Fruit fly (Drosophila melanogaster) ovary, adult (tissue): ENCODE data around the gene AttD.

Experiments used
- CG17801 ChIP-seq: fragments of 200-800 bp; optimal IDR thresholded peaks from 2 replicates; lab custom pipeline; 2019; ENCODE audit warnings: missing biosample characterization, mild to moderate bottlenecking, missing genetic modification characterization, moderate library complexity; ENCODE audit not compliant: partially characterized antibody

AttD gene

DNA sequence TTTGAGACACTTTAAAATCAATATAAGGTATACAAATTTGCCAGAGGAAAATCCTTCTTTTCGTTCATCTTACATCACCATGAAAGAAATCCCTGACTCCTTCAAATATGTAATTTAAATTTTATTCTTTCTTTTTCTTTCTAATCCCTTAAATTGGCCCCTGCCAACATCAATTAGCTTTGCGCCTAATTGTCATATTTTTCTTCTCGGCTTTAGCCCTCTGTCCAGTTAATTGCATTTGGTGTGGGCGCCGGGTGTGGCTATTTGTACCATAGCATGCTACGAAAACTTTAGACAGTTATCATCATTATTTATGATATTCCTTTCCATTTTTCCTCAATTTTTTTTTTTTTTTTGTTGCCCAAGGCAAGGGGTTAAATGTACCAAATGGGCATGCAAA lies 5.3 kb downstream of the AttD start, which contains the start of gene CG43175:
TSS of gene CG43175 (plus strand) at position 301 of the 400 bp plus-strand sequence.
- no peak for TF ChIP-seq CG17801 (GFP tag; lab: Kevin White, UChicago)

dm6 chr3R:17631176-17631865 lies 6.3 kb downstream of the AttD start:
- TF ChIP-seq CG17801 (GFP tag; lab: Kevin White, UChicago): peak; percentile 75

DNA sequence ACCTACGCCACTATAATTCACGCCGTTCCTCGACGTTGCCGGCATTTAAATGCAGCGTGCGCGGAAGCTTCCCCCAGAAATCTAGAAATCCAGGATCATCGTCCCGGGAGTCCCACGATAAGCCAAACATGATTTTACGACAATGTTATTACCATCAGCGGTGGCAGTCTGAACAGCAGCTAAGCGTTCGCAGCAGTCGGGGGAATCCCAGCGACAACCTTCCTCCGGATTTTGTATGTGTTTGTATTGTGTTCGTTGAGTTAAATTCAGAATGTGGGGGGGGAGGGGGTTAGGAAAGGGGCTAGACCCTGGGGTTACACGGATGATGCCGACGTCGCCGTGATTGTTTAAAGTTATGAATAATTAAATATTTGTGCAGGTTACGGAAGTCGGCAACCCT lies 19.0 kb downstream of the AttD start:
- no peak for TF ChIP-seq CG17801 (GFP tag; lab: Kevin White, UChicago)

DNA sequence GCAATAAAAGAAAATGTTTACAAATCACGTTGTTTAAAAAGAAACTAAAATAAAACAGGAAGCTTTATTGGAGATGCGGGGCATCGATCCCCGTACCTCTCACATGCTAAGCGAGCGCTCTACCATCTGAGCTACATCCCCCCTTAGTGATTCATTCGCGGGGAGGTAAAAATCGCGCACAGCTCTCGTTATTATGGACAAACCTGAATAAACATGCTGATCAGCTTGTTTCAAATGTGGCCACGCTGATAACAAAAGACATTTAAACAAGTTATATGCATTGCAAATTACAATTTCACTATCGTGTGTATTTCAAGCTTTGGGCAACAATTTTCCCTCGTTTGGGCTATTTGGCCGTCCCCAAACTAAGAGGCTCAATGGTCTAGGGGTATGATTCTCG lies 20.2 kb downstream of the AttD start:
- peak; percentile 28 for TF ChIP-seq CG17801 (GFP tag; lab: Kevin White, UChicago)

- TF ChIP-seq CG17801 (GFP tag; lab: Kevin White, UChicago): no peak
These were observed 21.3 kb downstream of the AttD start for dm6 chr3R:17646102-17647050.

DNA sequence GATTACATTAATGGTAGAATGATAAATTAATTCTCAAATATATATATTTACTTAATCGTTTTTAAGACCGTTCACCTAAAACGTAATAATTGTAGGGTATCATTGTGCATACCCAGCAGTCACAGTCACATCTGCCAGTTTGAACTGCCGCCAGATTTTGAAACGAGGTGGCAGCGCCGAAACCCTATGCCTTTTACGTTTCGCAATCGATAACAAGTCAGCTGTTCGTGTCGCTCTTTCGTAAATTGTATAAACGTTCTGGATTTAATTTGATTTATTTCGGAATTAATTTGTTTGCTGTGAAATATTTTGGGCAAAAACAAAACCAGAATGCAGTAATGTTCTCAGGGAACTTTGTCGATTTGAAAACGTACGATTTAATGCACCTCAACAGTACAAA lies 22.4 kb downstream of the AttD start, which contains the start of gene CG14322:
TSS of gene CG14322 (plus strand) at position 236 of the 400 bp plus-strand sequence.
- no peak for TF ChIP-seq CG17801 (GFP tag; lab: Kevin White, UChicago)

- no peak for TF ChIP-seq CG17801 (GFP tag; lab: Kevin White, UChicago)
These were observed 28.8 kb downstream of the AttD start for dm6 chr3R:17653879-17654278.

DNA sequence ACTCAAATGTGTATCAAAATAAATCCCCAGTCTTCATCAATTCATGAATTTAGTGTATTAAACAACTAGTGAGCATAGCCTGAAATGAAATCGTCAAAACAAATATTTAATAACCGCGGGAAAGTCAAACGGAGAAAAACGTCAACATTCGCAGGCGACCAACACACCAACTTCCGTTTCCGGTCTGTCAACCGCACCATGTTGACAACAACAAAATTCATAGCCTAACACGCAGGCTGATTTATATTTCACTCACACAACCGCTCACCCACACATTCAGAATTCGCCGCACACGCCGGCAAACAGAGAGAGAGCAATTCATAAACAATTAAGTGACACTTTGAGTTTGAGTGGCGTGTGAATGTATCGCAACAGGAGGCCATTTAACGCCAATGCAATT lies 30.0 kb downstream of the AttD start:
- TF ChIP-seq CG17801 (GFP tag; lab: Kevin White, UChicago): no peak

DNA sequence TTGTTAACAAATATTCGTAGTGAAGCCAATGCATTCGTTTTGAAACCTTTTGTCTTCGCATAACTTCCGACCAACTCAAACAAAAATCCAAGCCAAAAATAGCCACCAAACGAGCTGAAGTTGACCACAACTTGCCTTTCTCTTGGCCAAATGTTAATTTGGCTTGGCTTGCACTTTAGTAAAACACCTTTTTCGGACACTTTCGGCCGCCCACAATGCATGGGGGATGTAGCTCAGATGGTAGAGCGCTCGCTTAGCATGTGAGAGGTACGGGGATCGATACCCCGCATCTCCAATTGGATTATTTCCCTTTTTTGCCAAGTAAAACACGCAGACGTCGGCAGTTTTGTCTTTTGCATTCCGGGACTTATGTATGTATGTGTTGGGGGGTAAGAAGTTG lies 31.9 kb downstream of the AttD start:
- no peak for TF ChIP-seq CG17801 (GFP tag; lab: Kevin White, UChicago)

DNA sequence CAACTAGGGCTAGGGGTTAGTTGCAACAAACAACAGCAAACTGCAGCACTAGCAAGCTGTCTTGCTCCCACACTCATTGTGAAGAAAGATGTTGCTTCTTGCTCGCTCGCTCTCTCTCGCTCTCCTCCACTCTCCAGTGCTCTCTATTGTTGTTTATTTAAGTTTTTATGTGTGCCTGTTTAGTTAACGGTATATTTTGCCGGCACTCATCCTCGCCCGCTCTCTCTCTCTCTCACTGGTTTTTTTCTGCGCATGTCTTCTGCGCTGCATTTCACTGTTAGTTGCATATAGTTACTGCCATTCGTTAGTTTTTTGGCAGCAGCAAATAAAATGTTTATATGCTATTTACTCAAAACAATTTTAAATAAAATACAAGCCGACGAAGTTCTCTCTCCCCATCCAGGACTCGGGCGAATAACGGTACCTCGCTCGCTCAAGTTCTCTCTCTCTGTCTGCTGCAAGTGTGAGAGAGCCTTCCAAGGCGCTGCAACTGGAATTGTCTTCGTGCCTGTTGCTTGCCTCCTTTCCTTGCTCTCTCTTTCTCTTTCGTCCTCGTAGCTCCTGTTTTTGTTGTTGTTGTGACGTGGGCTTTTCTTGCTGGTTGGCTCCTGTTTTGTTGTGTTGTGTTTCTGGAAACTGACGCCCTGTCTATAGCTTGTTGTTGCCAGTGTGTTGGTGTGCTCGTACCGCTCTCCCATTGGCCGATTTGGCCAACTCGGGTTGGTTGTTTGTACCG lies 41.2 kb downstream of the AttD start:
- no peak for TF ChIP-seq CG17801 (GFP tag; lab: Kevin White, UChicago)

DNA sequence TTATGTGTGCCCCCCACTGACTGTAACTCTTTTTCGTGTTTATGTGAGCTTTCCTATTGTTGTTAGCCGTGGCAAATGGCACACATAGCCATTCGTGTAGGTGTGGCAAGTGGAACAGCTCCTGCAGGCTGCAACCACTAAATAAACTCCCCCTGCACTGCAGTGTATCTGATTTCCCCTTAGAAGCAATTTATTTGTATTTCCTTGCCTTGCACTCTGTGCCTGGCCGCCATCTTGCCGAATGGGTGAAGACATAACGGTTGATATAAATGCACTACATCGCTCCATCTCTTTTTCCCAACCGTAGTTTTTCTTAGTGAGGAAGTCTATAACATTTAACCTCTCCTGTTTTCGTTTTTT lies 41.7 kb downstream of the AttD start:
- TF ChIP-seq CG17801 (GFP tag; lab: Kevin White, UChicago): no peak

DNA sequence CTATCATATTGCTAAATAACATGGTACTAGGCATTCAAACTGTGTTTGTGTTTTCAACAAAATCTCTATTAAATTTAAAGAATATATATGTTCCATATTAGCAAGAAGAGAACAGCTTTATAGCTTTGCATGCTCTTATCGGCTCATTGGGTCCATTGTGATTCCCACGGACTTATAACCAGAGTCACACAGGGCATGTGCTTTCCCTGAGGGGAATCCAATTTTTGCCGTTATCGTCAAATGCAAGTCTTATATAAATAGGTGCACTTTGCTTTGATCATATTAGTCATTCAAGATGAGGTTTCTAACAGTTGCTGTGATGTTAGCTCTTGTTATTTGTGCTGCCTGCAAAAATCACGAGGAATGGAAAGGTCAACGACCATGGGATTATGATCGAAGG lies 42.2 kb downstream of the AttD start, which contains the start of gene CG45045:
TSS of gene CG45045 (plus strand) at position 294 of the 400 bp plus-strand sequence.
- TF ChIP-seq CG17801 (GFP tag; lab: Kevin White, UChicago): no peak

DNA sequence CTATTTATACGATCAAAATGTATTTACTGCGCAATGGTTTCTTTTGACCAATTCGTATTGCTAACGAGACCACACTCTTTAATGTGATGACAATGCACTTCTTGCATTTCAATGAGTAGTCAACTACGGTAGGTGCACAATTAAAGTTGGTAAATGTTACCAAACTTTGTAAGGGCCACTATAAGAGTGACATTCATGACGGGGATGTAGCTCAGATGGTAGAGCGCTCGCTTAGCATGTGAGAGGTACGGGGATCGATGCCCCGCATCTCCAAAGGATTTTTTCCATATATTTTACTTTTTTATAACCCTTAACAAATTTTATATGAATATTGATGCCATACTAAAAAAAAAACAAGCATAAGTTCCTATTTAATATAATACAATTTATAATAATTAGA lies 42.9 kb downstream of the AttD start:
- no peak for TF ChIP-seq CG17801 (GFP tag; lab: Kevin White, UChicago)

dm6 chr3R:17670202-17670856 lies 45.3 kb downstream of the AttD start:
- no peak for TF ChIP-seq CG17801 (GFP tag; lab: Kevin White, UChicago)
